Fruit fly (Drosophila melanogaster) whole organism, prepupa: Measurements from ENCODE around the gene Zip88E.
A peak's percentile ranks its signal among the peaks of the same experiment; 100 is the strongest.

Source experiments
- Blimp-1 ChIP-seq: fragments of 200-800 bp; sonication (Bioruptor generic); optimal IDR thresholded peaks from 3 replicates; lab custom pipeline; 2017; ENCODE audit warnings: missing biosample characterization, missing genetic modification characterization, mild to moderate bottlenecking, moderate library complexity, missing genetic modification reagents
- CG10631 ChIP-seq: fragments of 200-800 bp; sonication (Bioruptor generic); optimal IDR thresholded peaks from 2 replicates; lab custom pipeline; 2016; ENCODE audit warnings: missing biosample characterization, missing genetic modification characterization
- CG10669 ChIP-seq: fragments of 200-800 bp; sonication (Bioruptor generic); optimal IDR thresholded peaks from 3 replicates; lab custom pipeline; 2018; ENCODE audit warnings: missing biosample characterization, mild to moderate bottlenecking, missing genetic modification characterization, moderate library complexity
- CG11294 ChIP-seq: fragments of 200-800 bp; sonication (Bioruptor generic); IDR thresholded peaks from 2 replicates; pipeline ENCODE4 v1.3.6; 2022; ENCODE audit warnings: missing biosample characterization, missing genetic modification characterization
- CG11762 ChIP-seq: fragments of 200-800 bp; sonication (Bioruptor generic); optimal IDR thresholded peaks from 3 replicates; lab custom pipeline; 2016; ENCODE audit warnings: missing biosample characterization, missing genetic modification characterization; ENCODE audit not compliant: insufficient read depth
- CG15336 ChIP-seq: fragments of 200-800 bp; sonication (Bioruptor generic); IDR thresholded peaks from 2 replicates; pipeline ENCODE4 v1.3.6; 2022; ENCODE audit warnings: missing biosample characterization, missing genetic modification characterization
- CG1621 ChIP-seq: fragments of 200-800 bp; sonication (Bioruptor generic); optimal IDR thresholded peaks from 3 replicates; lab custom pipeline; 2018; ENCODE audit warnings: missing biosample characterization, mild to moderate bottlenecking, missing genetic modification characterization
- CG31627 ChIP-seq: fragments of 200-800 bp; sonication (Bioruptor generic); optimal IDR thresholded peaks from 3 replicates; lab custom pipeline; 2016; ENCODE audit warnings: missing biosample characterization, missing genetic modification characterization
- CG32006 ChIP-seq: fragments of 200-800 bp; sonication (Bioruptor generic); optimal IDR thresholded peaks from 3 replicates; lab custom pipeline; 2017; ENCODE audit warnings: missing biosample characterization, mild to moderate bottlenecking, missing genetic modification characterization
- CG34406 ChIP-seq: fragments of 200-800 bp; sonication (Bioruptor generic); optimal IDR thresholded peaks from 3 replicates; lab custom pipeline; 2016; ENCODE audit warnings: missing biosample characterization, missing genetic modification characterization
- CG3919 ChIP-seq: fragments of 200-800 bp; sonication (Bioruptor generic); optimal IDR thresholded peaks from 3 replicates; lab custom pipeline; 2016; ENCODE audit warnings: missing biosample characterization, missing genetic modification characterization
- CG4318 ChIP-seq: fragments of 200-800 bp; sonication (Bioruptor generic); optimal IDR thresholded peaks from 3 replicates; lab custom pipeline; 2017; ENCODE audit warnings: missing biosample characterization, mild to moderate bottlenecking, missing genetic modification characterization
- CG6276 ChIP-seq: fragments of 200-800 bp; sonication (Bioruptor generic); optimal IDR thresholded peaks from 2 replicates; lab custom pipeline; 2017; ENCODE audit warnings: missing biosample characterization, mild to moderate bottlenecking, missing genetic modification characterization
- CG6792 ChIP-seq: fragments of 200-800 bp; sonication (Bioruptor generic); optimal IDR thresholded peaks from 3 replicates; lab custom pipeline; 2016; ENCODE audit warnings: missing biosample characterization, missing genetic modification characterization
- CG6808 ChIP-seq: fragments of 200-800 bp; sonication (Bioruptor generic); optimal IDR thresholded peaks from 3 replicates; lab custom pipeline; 2017; ENCODE audit warnings: missing biosample characterization, missing genetic modification characterization, mild to moderate bottlenecking, moderate library complexity, missing genetic modification reagents
- CG6854 ChIP-seq: fragments of 200-800 bp; sonication (Bioruptor generic); optimal IDR thresholded peaks from 2 replicates; lab custom pipeline; 2017; ENCODE audit warnings: missing biosample characterization, mild to moderate bottlenecking, missing genetic modification characterization
- CG7368 ChIP-seq: fragments of 200-800 bp; sonication (Bioruptor generic); optimal IDR thresholded peaks from 3 replicates; lab custom pipeline; 2016; ENCODE audit warnings: missing biosample characterization, missing genetic modification characterization
- CG8119 ChIP-seq: fragments of 200-800 bp; sonication (Bioruptor generic); IDR thresholded peaks from 3 replicates; pipeline ENCODE4 v1.3.6; 2022; ENCODE audit warnings: missing biosample characterization, missing genetic modification characterization
- CG8319 ChIP-seq: fragments of 200-800 bp; sonication (Bioruptor generic); optimal IDR thresholded peaks from 3 replicates; lab custom pipeline; 2016; ENCODE audit warnings: missing biosample characterization, missing genetic modification characterization
- CG8632 ChIP-seq: fragments of 200-800 bp; sonication (Bioruptor generic); optimal IDR thresholded peaks from 3 replicates; lab custom pipeline; 2016; ENCODE audit warnings: missing biosample characterization, missing genetic modification characterization
- Eip75B ChIP-seq: fragments of 200-800 bp; sonication (Bioruptor generic); optimal IDR thresholded peaks from 3 replicates; lab custom pipeline; 2016; ENCODE audit warnings: missing biosample characterization, missing genetic modification characterization
- Eip78C ChIP-seq: fragments of 200-800 bp; sonication (Bioruptor generic); peaks from one replicate; lab custom pipeline; 2016; ENCODE audit warnings: missing biosample characterization, missing genetic modification characterization
- Ets96B ChIP-seq: fragments of 200-800 bp; optimal IDR thresholded peaks from 2 replicates; lab custom pipeline; 2019; ENCODE audit warnings: missing biosample characterization, mild to moderate bottlenecking, missing genetic modification characterization, moderate library complexity
- Hr38 ChIP-seq: sonication (Bioruptor generic); optimal IDR thresholded peaks from 2 replicates; lab custom pipeline; 2016; ENCODE audit warnings: missing biosample characterization, missing genetic modification characterization
- Lpt ChIP-seq: fragments of 200-800 bp; sonication (Bioruptor generic); optimal IDR thresholded peaks from 3 replicates; lab custom pipeline; 2016; ENCODE audit warnings: missing biosample characterization, missing genetic modification characterization
- OdsH ChIP-seq: fragments of 200-800 bp; sonication (Bioruptor generic); optimal IDR thresholded peaks from 3 replicates; lab custom pipeline; 2016; ENCODE audit warnings: missing biosample characterization, missing genetic modification characterization
- Smox ChIP-seq: fragments of 200-800 bp; sonication (Bioruptor generic); optimal IDR thresholded peaks from 3 replicates; lab custom pipeline; 2016; ENCODE audit warnings: missing biosample characterization, missing genetic modification characterization
- achi ChIP-seq: fragments of 200-800 bp; sonication (Bioruptor generic); optimal IDR thresholded peaks from 3 replicates; lab custom pipeline; 2016; ENCODE audit warnings: missing biosample characterization, missing genetic modification characterization
- acj6 ChIP-seq: fragments of 200-800 bp; sonication (Bioruptor generic); optimal IDR thresholded peaks from 3 replicates; lab custom pipeline; 2016; ENCODE audit warnings: missing biosample characterization, missing genetic modification characterization
- cyc ChIP-seq: fragments of 200-800 bp; sonication (Bioruptor generic); optimal IDR thresholded peaks from 3 replicates; lab custom pipeline; 2016; ENCODE audit warnings: missing biosample characterization, missing genetic modification characterization
- dac ChIP-seq: fragments of 200-800 bp; sonication (Bioruptor generic); optimal IDR thresholded peaks from 2 replicates; lab custom pipeline; 2017; ENCODE audit warnings: missing biosample characterization, mild to moderate bottlenecking, missing genetic modification characterization
- dsx ChIP-seq: fragments of 200-800 bp; optimal IDR thresholded peaks from 3 replicates; lab custom pipeline; 2019; ENCODE audit warnings: missing biosample characterization, mild to moderate bottlenecking, missing genetic modification characterization, moderate library complexity; ENCODE audit not compliant: poor library complexity, severe bottlenecking
- eg ChIP-seq: fragments of 200-800 bp; sonication (Bioruptor generic); IDR thresholded peaks from 3 replicates; pipeline ENCODE4 v1.3.6; 2022; ENCODE audit warnings: missing biosample characterization, missing genetic modification characterization
- esn ChIP-seq: fragments of 200-800 bp; sonication (Bioruptor generic); optimal IDR thresholded peaks from 2 replicates; lab custom pipeline; 2016; ENCODE audit warnings: missing biosample characterization, mild to moderate bottlenecking, missing genetic modification characterization, moderate library complexity
- fkh ChIP-seq: fragments of 200-800 bp; sonication (Bioruptor generic); optimal IDR thresholded peaks from 3 replicates; lab custom pipeline; 2017; ENCODE audit warnings: missing biosample characterization, mild to moderate bottlenecking, missing genetic modification characterization, moderate library complexity
- net ChIP-seq: fragments of 200-800 bp; sonication (Bioruptor generic); optimal IDR thresholded peaks from 3 replicates; lab custom pipeline; 2016; ENCODE audit warnings: missing biosample characterization, missing genetic modification characterization
- pdm3 ChIP-seq: fragments of 200-800 bp; sonication (Bioruptor generic); optimal IDR thresholded peaks from 3 replicates; lab custom pipeline; 2016; ENCODE audit warnings: missing biosample characterization, missing genetic modification characterization
- salr ChIP-seq, 2 experiments: fragments of 200-800 bp; sonication (Bioruptor generic); optimal IDR thresholded peaks; 3 replicates each; lab custom pipeline; 2016 to 2018; ENCODE audit warnings: missing biosample characterization in 2 of 2, missing genetic modification characterization in 2 of 2, mild to moderate bottlenecking in 1 of 2
- spab ChIP-seq: fragments of 200-800 bp; sonication (Bioruptor generic); optimal IDR thresholded peaks from 2 replicates; lab custom pipeline; 2017; ENCODE audit warnings: missing biosample characterization, mild to moderate bottlenecking, missing genetic modification characterization, missing genetic modification reagents
- ss ChIP-seq, 2 experiments: fragments of 200-800 bp; sonication (Bioruptor generic); optimal IDR thresholded peaks; 2 replicates in 1 of 2; 3 replicates in 1 of 2; lab custom pipeline; 2017 to 2018; ENCODE audit warnings: mild to moderate bottlenecking in 2 of 2, missing biosample characterization in 2 of 2, missing genetic modification characterization in 2 of 2, moderate library complexity in 1 of 2
- vri ChIP-seq: fragments of 200-800 bp; sonication (Bioruptor generic); optimal IDR thresholded peaks from 3 replicates; lab custom pipeline; 2016; ENCODE audit warnings: missing biosample characterization, mild to moderate bottlenecking, missing genetic modification characterization

The Zip88E gene

DNA sequence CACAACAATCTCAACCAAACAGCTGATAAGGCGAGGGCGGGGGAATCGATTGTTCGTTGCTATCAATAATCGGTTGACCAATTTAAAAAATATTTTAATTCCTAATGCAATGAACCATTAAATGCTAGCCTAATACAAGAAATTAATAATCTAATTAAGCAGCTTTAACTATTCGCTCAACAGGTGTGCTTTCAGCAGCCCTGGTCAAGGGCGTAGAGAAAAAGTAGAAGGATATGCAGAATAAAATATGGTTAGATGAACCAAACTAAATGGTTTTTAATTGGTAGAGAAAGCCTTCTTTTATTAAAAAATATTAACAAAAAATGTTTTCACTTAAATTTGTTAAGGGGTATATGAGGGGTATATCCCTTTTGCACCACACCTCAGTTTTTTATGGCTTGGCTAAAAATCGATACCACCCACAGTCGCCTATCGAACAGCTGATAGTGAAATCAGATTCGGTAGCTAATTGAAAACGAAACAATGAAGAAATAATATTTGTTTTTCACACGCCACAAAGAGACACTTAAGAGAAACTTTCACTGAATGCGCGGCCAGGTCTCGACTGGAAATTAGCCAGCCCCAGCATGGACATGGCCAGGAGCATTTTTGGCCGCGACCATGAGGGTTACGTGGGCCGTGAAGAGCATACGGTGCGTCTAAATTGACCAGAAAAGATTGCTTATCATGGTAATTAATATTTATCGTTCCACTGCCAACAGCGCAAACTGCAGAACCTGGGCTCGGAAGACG is 49.5 kb upstream of the Zip88E start, which contains the start of the genes SIDL and CG12241 (continued):
- TF ChIP-seq CG3919, result peak; percentile 96
- TF ChIP-seq CG6808, result no peak
- TF ChIP-seq ss (GFP tag; optimal IDR thresholded peaks at IDR 0.05; lab: Kevin White, UChicago), result no peak
- peak; percentile 75 for TF ChIP-seq dac (GFP tag; lab: Kevin White, UChicago)
- TF ChIP-seq CG32006, result no peak
- peak; percentile 69 for TF ChIP-seq CG31627 (GFP tag; lab: Kevin White, UChicago)
- peak; percentile 88 for TF ChIP-seq esn (GFP tag; lab: Kevin White, UChicago)

DNA sequence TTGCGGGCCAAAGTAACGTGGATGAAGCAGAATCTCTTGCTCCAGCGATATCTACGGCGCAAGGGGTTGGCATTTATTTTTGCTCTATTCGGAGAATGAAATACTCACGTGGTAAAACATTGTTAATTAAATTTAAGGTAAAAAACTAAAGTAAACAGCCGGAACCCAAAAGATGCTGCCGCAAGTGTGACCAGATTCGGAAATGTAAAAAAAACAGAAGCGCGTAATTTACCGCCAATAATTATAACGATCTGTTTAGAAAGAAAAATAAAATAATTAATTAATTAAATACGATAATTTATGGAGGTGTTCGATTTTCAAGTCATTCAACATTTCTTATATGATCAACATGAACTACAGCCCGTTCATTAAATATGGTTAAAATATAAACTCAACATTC is 45.5 kb upstream of the Zip88E start, which contains the start of gene Polr2G:
TSS of gene Polr2G (minus strand) at position 208 of the 400 bp plus-strand sequence.
- TF ChIP-seq CG1621 (peak; percentile 4), CG8319 (GFP tag; lab: Kevin White, UChicago) (no peak), CG6276 (no peak), CG8119 (GFP tag; lab: Robert Waterston, UW) (no peak), fkh (GFP tag; lab: Kevin White, UChicago) (peak; percentile 75), salr (GFP tag; optimal IDR thresholded peaks at IDR 0.05; lab: Kevin White, UChicago) (no peak), OdsH (GFP tag; lab: Kevin White, UChicago) (no peak)

DNA sequence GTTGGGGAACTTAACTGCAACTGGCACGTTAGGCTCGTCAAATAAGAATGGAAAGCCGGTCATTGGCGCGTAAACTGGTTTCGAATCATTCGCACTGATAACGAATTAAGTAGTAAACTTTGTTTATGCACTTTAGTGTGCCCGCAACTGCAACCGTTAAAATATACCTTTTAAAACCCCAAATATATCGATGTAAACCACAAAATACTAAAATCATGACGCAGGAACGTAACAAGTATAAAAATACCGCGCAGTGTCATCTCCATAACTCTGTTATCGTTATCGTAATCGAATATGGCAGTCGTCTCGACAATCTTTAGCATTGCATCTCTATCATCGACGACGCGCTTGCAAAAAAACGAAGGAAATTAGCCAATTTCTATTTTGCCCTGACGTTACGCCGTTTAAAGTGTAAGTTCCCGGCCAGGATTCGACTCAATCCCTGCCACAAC is 43.2 kb upstream of the Zip88E start, which contains the start of the genes CG31344 and Caf1-55:
TSS of gene CG31344 (minus strand) at position 51 of the 452 bp plus-strand sequence.
TSS of gene Caf1-55 (plus strand) at position 298 of the 452 bp plus-strand sequence.
- TF ChIP-seq CG10669 (GFP tag; lab: Kevin White, UChicago) (no peak), CG31627 (GFP tag; lab: Kevin White, UChicago) (peak; percentile 2), dsx (peak; percentile 73), fkh (GFP tag; lab: Kevin White, UChicago) (peak; percentile 19), esn (GFP tag; lab: Kevin White, UChicago) (peak; percentile 3), net (no peak)

DNA sequence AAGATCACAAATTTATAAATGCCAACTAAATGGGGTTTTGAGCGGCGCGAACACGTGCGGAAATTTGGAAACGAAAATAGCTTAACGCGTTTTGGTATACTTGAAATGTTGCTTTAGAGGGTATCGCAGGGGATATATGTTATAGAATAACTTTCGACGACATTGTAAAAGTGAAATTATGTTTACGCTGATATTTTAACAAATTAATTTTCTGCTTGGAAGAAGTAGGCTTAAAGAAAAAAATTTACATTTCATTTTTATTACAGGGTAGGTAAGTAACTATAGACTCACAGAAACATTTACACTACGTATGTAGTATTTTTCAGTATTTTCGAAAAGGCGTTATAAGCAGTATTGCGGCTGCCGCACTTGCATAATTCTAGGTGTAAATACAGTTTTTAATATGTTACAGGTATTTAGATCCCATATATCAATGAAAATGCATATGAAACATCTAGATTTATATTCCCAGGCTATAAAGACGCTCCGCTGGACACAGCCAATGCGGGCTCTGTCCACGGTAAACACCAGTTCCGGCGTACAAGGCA is 39.1 kb upstream of the Zip88E start, which contains the start of the genes Art3 and mRpS10:
TSS of gene Art3 (minus strand) at position 80 of the 548 bp plus-strand sequence.
TSS of gene mRpS10 (plus strand) at position 337 of the 548 bp plus-strand sequence.
- TF ChIP-seq Blimp-1 (GFP tag; lab: Kevin White, UChicago) (peak; percentile 98), Hr38 (GFP tag; lab: Kevin White, UChicago) (peak; percentile 96), Ets96B (peak; percentile 100), vri (GFP tag; lab: Kevin White, UChicago) (peak; percentile 99), eg (GFP tag; lab: Robert Waterston, UW) (peak; percentile 100), CG11762 (GFP tag; lab: Kevin White, UChicago) (peak; percentile 100), OdsH (GFP tag; lab: Kevin White, UChicago) (peak; percentile 100), CG7368 (GFP tag; lab: Kevin White, UChicago) (peak; percentile 100), CG10631 (GFP tag; lab: Kevin White, UChicago) (peak; percentile 100), CG4318 (GFP tag; lab: Kevin White, UChicago) (peak; percentile 100), acj6 (GFP tag; lab: Kevin White, UChicago) (peak; percentile 100), Smox (peak; percentile 100), CG8632 (GFP tag; lab: Kevin White, UChicago) (peak; percentile 100), CG6808 (peak; percentile 99), fkh (GFP tag; lab: Kevin White, UChicago) (peak; percentile 97), Eip75B (GFP tag; lab: Kevin White, UChicago) (peak; percentile 100), spab (GFP tag; lab: Kevin White, UChicago) (peak; percentile 100), CG3919 (peak; percentile 100), CG6854 (GFP tag; lab: Kevin White, UChicago) (peak; percentile 99), cyc (peak; percentile 100), CG11294 (peak; percentile 100), CG15336 (peak; percentile 100), CG6792 (GFP tag; lab: Kevin White, UChicago) (peak; percentile 100), pdm3 (GFP tag; lab: Kevin White, UChicago) (peak; percentile 100), Lpt (GFP tag; lab: Kevin White, UChicago) (peak; percentile 100), CG34406 (peak; percentile 100), salr (GFP tag; optimal IDR thresholded peaks at IDR 0.05; lab: Kevin White, UChicago) (peak; percentile 100), CG1621 (peak; percentile 99), Eip78C (GFP tag; lab: Kevin White, UChicago) (peak; percentile 100), achi (peak; percentile 99), CG10669 (GFP tag; lab: Kevin White, UChicago) (peak; percentile 100), CG8119 (GFP tag; lab: Robert Waterston, UW) (peak; percentile 100)
